Worm (Caenorhabditis elegans): ENCODE results near the gene F59B2.3.
A peak's percentile ranks its signal among the peaks of the same experiment; 100 is the strongest.

The F59B2.3 gene

DNA sequence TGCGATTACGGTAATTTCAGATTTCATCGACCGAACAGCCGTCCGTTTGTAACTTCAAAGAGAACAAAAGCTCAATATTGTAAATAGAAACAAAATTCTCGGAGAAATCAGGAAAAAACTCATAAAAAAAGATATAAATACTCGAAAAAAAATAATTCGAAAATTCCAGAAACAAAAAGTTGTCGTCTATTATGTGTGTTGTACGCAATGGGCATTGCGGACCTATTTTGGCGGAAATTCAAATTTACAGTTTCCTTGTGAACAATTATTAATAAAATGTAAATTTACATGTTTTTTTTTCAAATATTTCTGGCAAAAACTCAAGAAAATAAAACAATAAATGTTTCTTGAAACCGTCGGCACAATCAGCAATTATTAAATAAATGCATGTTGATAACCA lies 14.1 kb downstream of the F59B2.3 start (continued):
- TF ChIP-seq rpc-1 (optimal IDR thresholded peaks at IDR 0.05) (no peak), rpc-1 (tag; optimal IDR thresholded peaks at IDR 0.05) (no peak), hsf-1 (GFP tag; IDR thresholded peaks at IDR 0.05) (peak; percentile 92), dpff-1 (tag; optimal IDR thresholded peaks at IDR 0.05) (no peak), F33H1.4 (GFP tag; IDR thresholded peaks at IDR 0.05) (peak; percentile 21; the same call in 1 of the 2 replicates), cebp-1 (GFP tag; IDR thresholded peaks at IDR 0.05) (no peak), cebp-1 (tag; optimal IDR thresholded peaks at IDR 0.05) (no peak), T07F8.4 (tag; optimal IDR thresholded peaks at IDR 0.05) (no peak)

DNA sequence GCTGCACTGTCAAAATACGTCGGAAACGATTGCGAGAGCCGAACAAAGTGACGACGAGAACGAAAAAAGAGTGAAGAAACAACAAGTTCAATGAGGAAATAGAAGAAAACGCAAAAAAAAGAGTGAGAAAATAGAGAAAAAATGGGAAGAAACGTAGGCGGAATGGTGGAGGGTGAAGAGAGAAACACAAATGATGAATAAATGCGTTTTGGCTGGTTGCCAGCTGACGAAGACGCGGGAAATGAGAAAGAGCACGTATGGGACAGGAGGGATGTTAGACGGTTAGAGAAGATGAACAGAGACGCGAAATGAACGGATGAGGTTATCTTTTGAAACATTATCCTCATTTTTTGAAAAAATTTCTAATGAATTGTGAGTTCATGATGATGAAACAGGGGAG lies 14.6 kb downstream of the F59B2.3 start:
- TF ChIP-seq efl-1 (GFP tag; optimal IDR thresholded peaks at IDR 0.05) (peak; percentile 28), lin-35 (GFP tag; optimal IDR thresholded peaks at IDR 0.05) (peak in 1 of 3 experiments; percentile 68), pha-4 (tag; optimal IDR thresholded peaks at IDR 0.05) (peak; percentile 4), egl-18 (GFP tag; IDR thresholded peaks at IDR 0.05) (no peak), Y56A3A.18 (GFP tag; IDR thresholded peaks at IDR 0.05) (0 out of 2 replicates have a peak, but pooled peaks have one; percentile 61), dox-1 (GFP tag; IDR thresholded peaks at IDR 0.05) (0 out of 2 replicates have a peak, but pooled peaks have one; percentile 27), ccch-3 (GFP tag; optimal IDR thresholded peaks at IDR 0.05) (no peak), attf-5 (GFP tag; optimal IDR thresholded peaks at IDR 0.05) (peak; percentile 0), F10E7.11 (tag; optimal IDR thresholded peaks at IDR 0.05) (no peak), Y53G8AR.9 (GFP tag; conservative IDR thresholded peaks at IDR 0.05) (no peak), T26A5.8 (tag; optimal IDR thresholded peaks at IDR 0.05) (no peak), ztf-28 (GFP tag; IDR thresholded peaks at IDR 0.05) (no peak), tbx-9 (tag; optimal IDR thresholded peaks at IDR 0.05; ENCODE audit: borderline replicate concordance) (no peak), unc-62 (GFP tag; optimal IDR thresholded peaks at IDR 0.05) (no peak), hmg-1.2 (GFP tag; IDR thresholded peaks at IDR 0.05) (peak; percentile 70), ceh-100 (GFP tag; IDR thresholded peaks at IDR 0.05) (no peak), hlh-12 (tag; optimal IDR thresholded peaks at IDR 0.05) (no peak), lin-26 (GFP tag; IDR thresholded peaks at IDR 0.05) (no peak), nhr-27 (tag; optimal IDR thresholded peaks at IDR 0.05) (no peak), C17E4.6 (GFP tag; IDR thresholded peaks at IDR 0.05) (no peak), F55B11.4 (tag; optimal IDR thresholded peaks at IDR 0.05; ENCODE audit: borderline replicate concordance, insufficient read depth) (no peak), chd-7 (tag; optimal IDR thresholded peaks at IDR 0.05) (peak; percentile 10), cebp-2 (GFP tag; IDR thresholded peaks at IDR 0.05) (no peak), B0336.3 (GFP tag; IDR thresholded peaks at IDR 0.05) (no peak), snpc-4 (GFP tag; optimal IDR thresholded peaks at IDR 0.05) (no peak), snpc-4 (tag; optimal IDR thresholded peaks at IDR 0.05) (peak in 1 of 4 experiments; percentile 0), nfya-1 (tag; optimal IDR thresholded peaks at IDR 0.05; ENCODE audit: borderline replicate concordance, insufficient read depth) (no peak), snpc-1.1 (tag; optimal IDR thresholded peaks at IDR 0.05; ENCODE audit: insufficient read depth) (no peak), ztf-18 (tag; optimal IDR thresholded peaks at IDR 0.05) (no peak), egl-44 (GFP tag; IDR thresholded peaks at IDR 0.05) (no peak), nhr-80 (tag; optimal IDR thresholded peaks at IDR 0.05) (no peak), Y79H2A.3 (GFP tag; conservative IDR thresholded peaks at IDR 0.05) (no peak), ZK185.1 (tag; optimal IDR thresholded peaks at IDR 0.05; ENCODE audit: poor library complexity, severe bottlenecking) (no peak), ceh-79 (tag; optimal IDR thresholded peaks at IDR 0.05) (no peak), F37B4.10 (GFP tag; IDR thresholded peaks at IDR 0.05) (no peak), ztf-26 (tag; optimal IDR thresholded peaks at IDR 0.05) (no peak), ztf-3 (GFP tag; optimal IDR thresholded peaks at IDR 0.05) (no peak), K11D2.4 (GFP tag; IDR thresholded peaks at IDR 0.05) (0 out of 2 replicates have a peak, but pooled peaks have one; percentile 57), lin-54 (GFP tag; optimal IDR thresholded peaks at IDR 0.05) (no peak), cebp-1 (GFP tag; IDR thresholded peaks at IDR 0.05) (peak; percentile 34; the same call in 1 of the 2 replicates), cebp-1 (tag; optimal IDR thresholded peaks at IDR 0.05) (peak; percentile 73), lin-40 (tag; optimal IDR thresholded peaks at IDR 0.05) (peak; percentile 13)

Measured in whole organism, young adult.